Worm (Caenorhabditis elegans) whole organism, L3 larva: ENCODE measurements around the gene cft-1.

Source experiments
- R02D3.7 ChIP-seq: fragments of 150-350 bp; optimal IDR thresholded peaks from 2 replicates; lab custom pipeline; 2014; ENCODE audit warnings: missing biosample characterization, missing genetic modification characterization
- ZK546.5 ChIP-seq: sonication (generic microtip); optimal IDR thresholded peaks from 2 replicates; lab custom pipeline; 2017; ENCODE audit warnings: missing biosample characterization, missing genetic modification characterization
- aly-2 ChIP-seq: fragments of 150-350 bp; optimal IDR thresholded peaks from 2 replicates; lab custom pipeline; 2014; ENCODE audit warnings: missing biosample characterization, missing genetic modification characterization
- ama-1 ChIP-seq: fragments of 150-350 bp; optimal IDR thresholded peaks from 2 replicates; lab custom pipeline; 2018
- ceh-16 ChIP-seq: sonication (generic microtip); optimal IDR thresholded peaks from 2 replicates; lab custom pipeline; 2017; ENCODE audit warnings: missing biosample characterization, missing genetic modification characterization
- ceh-28 ChIP-seq: fragments of 150-350 bp; optimal IDR thresholded peaks from 2 replicates; lab custom pipeline; 2014; ENCODE audit warnings: missing biosample characterization, missing genetic modification reagents, missing genetic modification characterization
- ceh-82 ChIP-seq: fragments of 150-350 bp; optimal IDR thresholded peaks from 2 replicates; lab custom pipeline; 2014; ENCODE audit warnings: missing biosample characterization, missing genetic modification characterization
- ceh-9 ChIP-seq: sonication (generic microtip); optimal IDR thresholded peaks from 2 replicates; lab custom pipeline; 2018; ENCODE audit warnings: missing biosample characterization, missing genetic modification characterization
- egl-27 ChIP-seq: sonication (generic microtip); optimal IDR thresholded peaks from 4 replicates; lab custom pipeline; 2017; ENCODE audit warnings: missing biosample characterization, missing genetic modification reagents, missing genetic modification characterization
- elt-2 ChIP-seq: sonication (generic microtip); optimal IDR thresholded peaks from 2 replicates; lab custom pipeline; 2016; ENCODE audit warnings: missing genetic modification reagents, mild to moderate bottlenecking, missing genetic modification characterization, missing compliant biosample characterization
- elt-3 ChIP-seq, 3 experiments: fragments of 150-350 bp in 1 of 3; sonication (generic microtip) in 2 of 3; optimal IDR thresholded peaks; 2 replicates in 2 of 3; 4 replicates in 1 of 3; lab custom pipeline; 2014 to 2017; ENCODE audit warnings: missing biosample characterization in 3 of 3, missing genetic modification characterization in 3 of 3
- eor-1 ChIP-seq, 2 experiments: fragments of 150-350 bp; optimal IDR thresholded peaks; 2 replicates each; lab custom pipeline; 2014 to 2018; ENCODE audit warnings: missing biosample characterization in 2 of 2, missing genetic modification characterization in 2 of 2
- fkh-10 ChIP-seq: sonication (generic microtip); optimal IDR thresholded peaks from 2 replicates; lab custom pipeline; 2017; ENCODE audit warnings: missing biosample characterization, missing genetic modification reagents, missing genetic modification characterization
- fos-1 ChIP-seq: fragments of 150-350 bp; optimal IDR thresholded peaks from 2 replicates; lab custom pipeline; 2014; ENCODE audit warnings: missing biosample characterization, missing genetic modification characterization
- jun-1 ChIP-seq: fragments of 150-350 bp; optimal IDR thresholded peaks from 2 replicates; lab custom pipeline; 2014; ENCODE audit warnings: missing biosample characterization, missing genetic modification reagents, missing genetic modification characterization
- lin-15B ChIP-seq: fragments of 150-350 bp; optimal IDR thresholded peaks from 2 replicates; lab custom pipeline; 2014; ENCODE audit warnings: missing biosample characterization, missing genetic modification characterization
- lsy-12 ChIP-seq: sonication (generic microtip); optimal IDR thresholded peaks from 2 replicates; lab custom pipeline; 2016; ENCODE audit warnings: mild to moderate bottlenecking, missing genetic modification characterization, missing compliant biosample characterization
- mdl-1 ChIP-seq: fragments of 150-350 bp; optimal IDR thresholded peaks from 2 replicates; lab custom pipeline; 2014; ENCODE audit warnings: missing biosample characterization, missing genetic modification characterization
- nfya-1 ChIP-seq: sonication (generic microtip); optimal IDR thresholded peaks from 2 replicates; lab custom pipeline; 2017; ENCODE audit warnings: missing genetic modification characterization, mild to moderate bottlenecking, missing compliant biosample characterization, antibody characterized with exemption, moderate library complexity; ENCODE audit not compliant: insufficient read depth
- nhr-11 ChIP-seq: fragments of 150-350 bp; optimal IDR thresholded peaks from 2 replicates; lab custom pipeline; 2014; ENCODE audit warnings: missing biosample characterization, missing genetic modification characterization
- nhr-12 ChIP-seq: fragments of 150-350 bp; optimal IDR thresholded peaks from 2 replicates; lab custom pipeline; 2014; ENCODE audit warnings: missing biosample characterization, missing genetic modification characterization
- nhr-43 ChIP-seq: sonication (generic microtip); optimal IDR thresholded peaks from 2 replicates; lab custom pipeline; 2016; ENCODE audit warnings: mild to moderate bottlenecking, missing genetic modification characterization, missing compliant biosample characterization; ENCODE audit not compliant: poor library complexity, severe bottlenecking
- nhr-67 ChIP-seq: fragments of 150-350 bp; optimal IDR thresholded peaks from 2 replicates; lab custom pipeline; 2014; ENCODE audit warnings: missing biosample characterization, missing genetic modification characterization
- nhr-76 ChIP-seq: fragments of 150-350 bp; sonication (generic microtip); optimal IDR thresholded peaks from 5 replicates; lab custom pipeline; 2014; ENCODE audit warnings: missing biosample characterization, missing genetic modification characterization
- nhr-77 ChIP-seq: fragments of 150-350 bp; optimal IDR thresholded peaks from 2 replicates; lab custom pipeline; 2014; ENCODE audit warnings: missing biosample characterization, missing genetic modification characterization
- pqm-1 ChIP-seq: fragments of 150-350 bp; optimal IDR thresholded peaks from 2 replicates; lab custom pipeline; 2017; ENCODE audit warnings: missing biosample characterization, missing genetic modification characterization, inconsistent platforms
- unc-39 ChIP-seq: sonication (generic microtip); optimal IDR thresholded peaks from 4 replicates; lab custom pipeline; 2017; ENCODE audit warnings: missing biosample characterization, missing genetic modification characterization
- unc-62 ChIP-seq: fragments of 150-350 bp; sonication (generic microtip); optimal IDR thresholded peaks from 4 replicates; lab custom pipeline; 2014; ENCODE audit warnings: missing biosample characterization, missing genetic modification reagents, missing genetic modification characterization
- zag-1 ChIP-seq: fragments of 150-350 bp; optimal IDR thresholded peaks from 2 replicates; lab custom pipeline; 2014; ENCODE audit warnings: missing biosample characterization, missing genetic modification characterization
- ztf-11 ChIP-seq: fragments of 150-350 bp; optimal IDR thresholded peaks from 2 replicates; lab custom pipeline; 2014; ENCODE audit warnings: missing biosample characterization, missing genetic modification characterization
- ztf-4 ChIP-seq: fragments of 150-350 bp; optimal IDR thresholded peaks from 2 replicates; lab custom pipeline; 2014; ENCODE audit warnings: missing biosample characterization, missing genetic modification characterization

Gene cft-1

DNA sequence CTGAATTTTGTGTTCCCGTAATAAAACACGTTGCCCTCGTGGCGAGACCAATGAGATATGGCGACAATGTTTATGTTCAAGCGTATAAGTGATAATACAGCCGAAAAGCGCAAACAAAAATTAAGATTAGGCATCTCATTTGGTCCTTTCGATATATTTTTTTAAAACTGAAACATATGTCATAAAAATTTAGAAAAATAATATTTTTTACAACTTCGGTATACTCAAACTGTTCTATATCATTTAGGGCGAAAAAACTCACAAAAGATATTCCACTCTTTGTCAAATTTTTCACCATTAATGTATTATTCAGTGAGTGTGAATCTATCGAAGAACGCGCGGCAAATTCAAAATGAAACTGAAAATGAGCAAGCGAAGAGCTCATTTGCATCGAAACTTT, at the start of gene cft-1:
cft-1 (plus strand) TSS at position 301 of the 400 bp plus-strand sequence.
- TF ChIP-seq pqm-1 (tag; lab: Kevin White, UChicago) (no peak), ceh-16 (tag; lab: Kevin White, UChicago) (no peak), R02D3.7 (tag; lab: Kevin White, UChicago) (no peak), ceh-9 (no peak), ZK546.5 (tag; lab: Kevin White, UChicago) (no peak), zag-1 (tag; lab: Kevin White, UChicago) (no peak), jun-1 (tag; lab: Kevin White, UChicago) (no peak), nhr-43 (no peak), ztf-11 (tag; lab: Kevin White, UChicago) (no peak), nhr-12 (tag; lab: Kevin White, UChicago) (no peak), ceh-28 (tag; lab: Kevin White, UChicago) (no peak), egl-27 (tag; lab: Kevin White, UChicago) (no peak), eor-1 (tag; optimal IDR thresholded peaks at IDR 0.05; lab: Kevin White, UChicago) (no peak), elt-3 (tag; optimal IDR thresholded peaks at IDR 0.05; lab: Kevin White, UChicago) (no peak), nhr-11 (tag; lab: Kevin White, UChicago) (no peak), fos-1 (no peak), lsy-12 (no peak), nhr-76 (tag; lab: Kevin White, UChicago) (no peak), ceh-82 (tag; lab: Kevin White, UChicago) (no peak)

DNA sequence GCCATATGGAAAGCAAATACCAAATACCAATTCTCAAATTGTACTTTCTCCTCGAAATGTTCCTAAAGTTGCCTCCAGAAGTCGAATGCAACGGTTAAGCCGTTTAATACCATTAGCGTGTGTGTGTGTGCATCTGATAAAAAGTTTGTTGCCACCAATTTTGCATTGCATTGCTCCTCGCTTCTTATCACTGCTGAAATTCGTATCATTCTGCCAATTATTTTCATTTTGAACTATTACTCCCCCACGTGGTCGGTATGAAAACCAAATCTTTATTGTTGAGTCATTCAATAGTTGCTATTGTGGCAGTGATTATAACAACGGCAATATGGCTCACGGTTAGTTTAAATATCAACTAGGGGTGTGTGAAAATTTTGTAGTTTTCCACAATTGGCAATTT, 48.4 kb upstream of the cft-1 start, which contains the start of gene T05C3.6:
T05C3.6 (plus strand) TSS at position 241 of the 400 bp plus-strand sequence.
- TF ChIP-seq elt-2 (tag; lab: Kevin White, UChicago) (peak; percentile 87), mdl-1 (peak; percentile 30), pqm-1 (tag; lab: Kevin White, UChicago) (peak; percentile 90), fos-1 (no peak), jun-1 (tag; lab: Kevin White, UChicago) (peak; percentile 8)

DNA sequence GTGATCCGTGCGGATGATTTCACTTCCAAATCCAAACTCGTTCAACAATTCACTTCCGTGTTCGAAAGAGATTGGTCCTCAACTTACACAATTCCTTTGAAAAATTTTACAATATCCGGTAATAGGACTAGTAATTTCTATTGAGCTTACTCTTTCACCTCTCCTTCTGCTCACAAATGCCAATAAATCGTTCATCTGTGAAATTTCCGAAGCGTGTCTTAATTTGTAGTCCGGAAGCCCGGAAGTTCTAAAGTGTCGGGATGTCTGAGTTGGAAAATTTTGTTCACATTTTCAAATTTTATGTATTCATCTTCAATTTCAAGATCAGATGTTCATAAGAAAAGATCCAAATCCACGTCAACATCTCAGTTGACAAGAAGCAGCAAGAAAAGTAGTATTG, 45.2 kb upstream of the cft-1 start, which contains the start of gene T05C3.2:
T05C3.2 (plus strand) TSS at position 301 of the 400 bp plus-strand sequence.
- TF ChIP-seq nhr-67 (tag; lab: Kevin White, UChicago) = no peak
- TF ChIP-seq eor-1 (tag; optimal IDR thresholded peaks at IDR 0.05; lab: Kevin White, UChicago) = no peak
- no peak for TF ChIP-seq unc-62
- TF ChIP-seq nfya-1 (tag; lab: Kevin White, UChicago) = no peak
- no peak for TF ChIP-seq fkh-10
- no peak for TF ChIP-seq lin-15B (tag; lab: Kevin White, UChicago)
- TF ChIP-seq ztf-4 (tag; lab: Kevin White, UChicago) = no peak
- no peak for TF ChIP-seq aly-2 (tag; lab: Kevin White, UChicago)
- TF ChIP-seq elt-2 (tag; lab: Kevin White, UChicago) = no peak

DNA sequence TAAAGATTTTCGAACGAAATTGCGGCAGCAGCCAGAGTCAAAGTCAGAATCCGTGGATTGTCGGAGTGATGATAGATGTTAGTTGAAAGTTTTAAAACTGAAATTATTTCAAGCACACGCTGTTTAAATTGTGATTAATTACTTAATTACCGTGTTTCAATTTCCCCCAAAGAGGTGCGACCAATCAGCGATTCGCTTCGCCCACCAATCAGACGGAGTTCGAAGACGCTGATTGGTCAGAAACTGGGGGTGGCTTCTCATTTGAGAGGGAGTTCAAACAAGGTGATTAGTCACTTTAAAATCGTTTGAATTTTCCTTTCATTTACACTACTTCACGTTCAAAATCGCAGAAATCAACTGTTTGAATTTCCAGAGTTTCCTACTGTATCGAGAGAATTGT, 39.1 kb upstream of the cft-1 start:
- TF ChIP-seq nfya-1 (tag; lab: Kevin White, UChicago) (peak; percentile 50), pqm-1 (tag; lab: Kevin White, UChicago) (no peak)

DNA sequence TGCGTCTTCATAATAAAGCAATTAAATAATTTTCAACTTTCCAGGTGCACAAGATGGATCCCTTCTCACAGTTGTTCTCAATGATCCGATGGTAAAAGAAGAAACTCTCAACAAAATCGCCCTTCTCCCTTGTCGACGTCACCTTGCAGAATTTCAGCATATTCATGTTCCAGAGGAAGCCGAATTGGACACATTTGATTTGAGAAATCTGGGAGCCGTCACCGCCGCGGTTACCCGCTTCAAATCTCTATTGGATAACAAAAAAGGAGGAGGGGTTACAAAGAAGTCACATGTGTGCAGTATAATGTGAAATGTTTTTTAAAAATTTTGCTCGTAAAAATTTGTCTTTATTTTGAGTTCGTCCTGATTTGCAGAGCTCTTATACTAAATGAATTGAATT, 35.9 kb upstream of the cft-1 start:
- TF ChIP-seq unc-39 (tag; lab: Kevin White, UChicago) (no peak), elt-2 (tag; lab: Kevin White, UChicago) (peak; percentile 18), ama-1 (lab: Kevin White, UChicago) (peak; percentile 66)
- TF ChIP-seq, all 47 proteins: peak for 2

DNA sequence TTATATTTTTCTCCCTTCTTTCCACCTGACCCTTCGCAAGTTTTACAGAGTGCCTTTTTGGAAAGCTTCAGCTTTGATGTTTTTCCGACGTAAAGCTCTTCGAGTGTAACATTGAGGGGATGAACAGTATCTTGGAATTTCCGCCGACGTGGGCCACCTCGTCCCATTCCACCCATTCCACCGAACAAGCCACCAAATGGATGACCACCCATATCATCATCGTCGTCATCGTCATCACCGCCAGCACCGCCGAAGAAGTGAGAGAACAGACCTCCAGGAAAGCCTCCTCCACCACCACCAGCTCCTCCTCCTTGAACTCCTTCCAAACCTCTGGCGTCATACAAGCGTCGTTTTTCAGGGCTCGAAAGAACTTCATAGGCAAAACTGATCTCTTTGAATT, 34.3 kb upstream of the cft-1 start:
- no peak for TF ChIP-seq unc-62
- no peak for TF ChIP-seq nhr-77
- TF ChIP-seq mdl-1 = no peak
- TF ChIP-seq eor-1 (tag; optimal IDR thresholded peaks at IDR 0.05; lab: Kevin White, UChicago) = no peak
- no peak for TF ChIP-seq nhr-76 (tag; lab: Kevin White, UChicago)
- TF ChIP-seq nfya-1 (tag; lab: Kevin White, UChicago) = no peak
- TF ChIP-seq ceh-82 (tag; lab: Kevin White, UChicago) = no peak
- TF ChIP-seq fkh-10 = no peak
- no peak for TF ChIP-seq R02D3.7 (tag; lab: Kevin White, UChicago)
